Worm (Caenorhabditis elegans) whole organism, young adult: ENCODE data around the gene lido-16.
A peak's percentile ranks its signal among the peaks of the same experiment; 100 is the strongest.

Source experiments
- B0019.2 ChIP-seq: fragments of 200-800 bp; sonication (Bioruptor generic); conservative IDR thresholded peaks from 2 replicates; pipeline ENCODE4 v1.3.6; 2022; ENCODE audit warnings: missing genetic modification reagents, missing genetic modification characterization, missing compliant biosample characterization
- D2030.7 ChIP-seq: fragments of 200-800 bp; sonication (Bioruptor generic); IDR thresholded peaks from 2 replicates; pipeline ENCODE4 v1.3.6; 2022; ENCODE audit warnings: missing genetic modification reagents, missing genetic modification characterization, missing compliant biosample characterization
- F33H1.4 ChIP-seq: fragments of 200-800 bp; sonication (Bioruptor generic); IDR thresholded peaks from 2 replicates; pipeline ENCODE4 v1.3.6; 2022; ENCODE audit warnings: missing genetic modification reagents, missing genetic modification characterization, missing compliant biosample characterization
- F39B2.1 ChIP-seq: fragments of 200-800 bp; sonication (Bioruptor generic); IDR thresholded peaks from 2 replicates; pipeline ENCODE4 v1.3.6; 2022; ENCODE audit warnings: missing genetic modification reagents, missing genetic modification characterization, missing compliant biosample characterization
- F49E8.2 ChIP-seq: sonication (generic microtip); optimal IDR thresholded peaks from 3 replicates; lab custom pipeline; 2017; ENCODE audit warnings: missing genetic modification characterization, mild to moderate bottlenecking, missing compliant biosample characterization, antibody characterized with exemption, moderate library complexity; ENCODE audit not compliant: insufficient read depth
- F52B5.7 ChIP-seq: sonication (generic microtip); optimal IDR thresholded peaks from 2 replicates; lab custom pipeline; 2016; ENCODE audit warnings: mild to moderate bottlenecking, missing genetic modification characterization, missing compliant biosample characterization
- F57A8.1 ChIP-seq: fragments of 200-800 bp; sonication (Bioruptor generic); optimal IDR thresholded peaks from 2 replicates; lab custom pipeline; 2018; ENCODE audit warnings: mild to moderate bottlenecking, missing genetic modification characterization, moderate library complexity, missing compliant biosample characterization
- K11D2.4 ChIP-seq: fragments of 200-800 bp; sonication (Bioruptor generic); IDR thresholded peaks from 2 replicates; pipeline ENCODE4 v1.3.6; 2022; ENCODE audit warnings: missing genetic modification reagents, missing genetic modification characterization, missing compliant biosample characterization
- T07F8.4 ChIP-seq: sonication (generic microtip); optimal IDR thresholded peaks from 2 replicates; lab custom pipeline; 2016; ENCODE audit warnings: mild to moderate bottlenecking, missing genetic modification characterization, moderate library complexity, missing compliant biosample characterization
- Y53F4B.3 ChIP-seq: fragments of 200-800 bp; sonication (Bioruptor generic); IDR thresholded peaks from 2 replicates; pipeline ENCODE4 v1.3.6; 2022; ENCODE audit warnings: missing genetic modification reagents, missing genetic modification characterization, missing compliant biosample characterization
- atf-7 ChIP-seq: sonication (generic microtip); optimal IDR thresholded peaks from 2 replicates; lab custom pipeline; 2017; ENCODE audit warnings: mild to moderate bottlenecking, missing genetic modification characterization, missing compliant biosample characterization
- attf-6 ChIP-seq: fragments of 200-800 bp; sonication (Bioruptor generic); IDR thresholded peaks from 2 replicates; pipeline ENCODE4 v1.3.6; 2022; ENCODE audit warnings: missing genetic modification reagents, missing genetic modification characterization, missing compliant biosample characterization
- bed-1 ChIP-seq: fragments of 200-800 bp; sonication (Bioruptor generic); IDR thresholded peaks from 2 replicates; pipeline ENCODE4 v1.3.6; 2022; ENCODE audit warnings: missing genetic modification reagents, missing genetic modification characterization, missing compliant biosample characterization
- cebp-1 ChIP-seq, 2 experiments: fragments of 200-800 bp in 1 of 2; sonication (Bioruptor generic) in 1 of 2; sonication (generic microtip) in 1 of 2; IDR thresholded peaks in 1 of 2; optimal IDR thresholded peaks in 1 of 2; 2 replicates each; pipeline versions ENCODE4 v1.3.6 to Lab custom; 2017 to 2022; ENCODE audit warnings: missing compliant biosample characterization in 2 of 2, missing genetic modification characterization in 2 of 2, mild to moderate bottlenecking in 1 of 2, missing genetic modification reagents in 1 of 2, moderate library complexity in 1 of 2
- cebp-2 ChIP-seq: fragments of 200-800 bp; sonication (Bioruptor generic); IDR thresholded peaks from 2 replicates; pipeline ENCODE4 v1.3.6; 2022; ENCODE audit warnings: missing genetic modification characterization, missing compliant biosample characterization
- ceh-27 ChIP-seq: fragments of 200-800 bp; sonication (Bioruptor generic); optimal IDR thresholded peaks from 2 replicates; lab custom pipeline; 2018; ENCODE audit warnings: mild to moderate bottlenecking, missing genetic modification characterization, moderate library complexity, missing compliant biosample characterization
- ceh-91 ChIP-seq: fragments of 200-800 bp; sonication (Bioruptor generic); IDR thresholded peaks from 2 replicates; pipeline ENCODE4 v1.3.6; 2022; ENCODE audit warnings: missing genetic modification reagents, missing genetic modification characterization, missing compliant biosample characterization
- die-1 ChIP-seq: sonication (generic microtip); optimal IDR thresholded peaks from 2 replicates; lab custom pipeline; 2016; ENCODE audit warnings: missing genotype, mild to moderate bottlenecking, missing genetic modification characterization, missing compliant biosample characterization
- dox-1 ChIP-seq: fragments of 200-800 bp; sonication (Bioruptor generic); IDR thresholded peaks from 2 replicates; pipeline ENCODE4 v1.3.6; 2022; ENCODE audit warnings: missing genetic modification reagents, missing genetic modification characterization, missing compliant biosample characterization
- dpl-1 ChIP-seq: fragments of 150-350 bp; optimal IDR thresholded peaks from 2 replicates; lab custom pipeline; 2014; ENCODE audit warnings: missing biosample characterization, missing genetic modification reagents, missing genetic modification characterization
- egl-18 ChIP-seq: fragments of 200-800 bp; sonication (Bioruptor generic); IDR thresholded peaks from 2 replicates; pipeline ENCODE4 v1.3.6; 2022; ENCODE audit warnings: missing genetic modification reagents, missing genetic modification characterization, missing compliant biosample characterization
- ekl-4 ChIP-seq: fragments of 200-800 bp; sonication (Bioruptor generic); IDR thresholded peaks from 2 replicates; pipeline ENCODE4 v1.3.6; 2022; ENCODE audit warnings: missing genetic modification reagents, missing genetic modification characterization, missing compliant biosample characterization
- hlh-26 ChIP-seq: fragments of 200-800 bp; sonication (Bioruptor generic); conservative IDR thresholded peaks from 2 replicates; pipeline ENCODE4 v1.3.6; 2022; ENCODE audit warnings: missing genetic modification reagents, missing genetic modification characterization, missing compliant biosample characterization
- hrde-1 ChIP-seq: sonication (generic microtip); optimal IDR thresholded peaks from 2 replicates; lab custom pipeline; 2016; ENCODE audit warnings: missing genetic modification characterization, mild to moderate bottlenecking, missing compliant biosample characterization, moderate library complexity, missing genotype, missing genetic modification reagents, borderline replicate concordance
- lin-35 ChIP-seq, 3 experiments: fragments of 150-350 bp in 2 of 3; sonication (generic microtip) in 1 of 3; optimal IDR thresholded peaks; 2 replicates each; lab custom pipeline; 2014 to 2018; ENCODE audit warnings: missing biosample characterization in 3 of 3, missing genetic modification characterization in 3 of 3, missing genetic modification reagents in 3 of 3
- lin-54 ChIP-seq: fragments of 200-800 bp; sonication (Bioruptor generic); optimal IDR thresholded peaks from 2 replicates; lab custom pipeline; 2018; ENCODE audit warnings: mild to moderate bottlenecking, missing genetic modification characterization, missing compliant biosample characterization
- madf-10 ChIP-seq: sonication (generic microtip); optimal IDR thresholded peaks from 2 replicates; lab custom pipeline; 2016; ENCODE audit warnings: mild to moderate bottlenecking, missing genetic modification characterization, missing compliant biosample characterization
- madf-3 ChIP-seq: fragments of 200-800 bp; sonication (Bioruptor generic); IDR thresholded peaks from 2 replicates; pipeline ENCODE4 v1.3.6; 2022; ENCODE audit warnings: missing genetic modification reagents, missing genetic modification characterization, missing compliant biosample characterization
- madf-8 ChIP-seq: fragments of 200-800 bp; sonication (Bioruptor generic); conservative IDR thresholded peaks from 2 replicates; pipeline ENCODE4 v1.3.6; 2022; ENCODE audit warnings: missing genetic modification reagents, missing genetic modification characterization, missing compliant biosample characterization
- nfya-2 ChIP-seq: fragments of 200-800 bp; sonication (Bioruptor generic); IDR thresholded peaks from 2 replicates; pipeline ENCODE4 v1.3.6; 2022; ENCODE audit warnings: missing genetic modification reagents, missing genetic modification characterization, missing compliant biosample characterization
- nfyb-1 ChIP-seq: fragments of 200-800 bp; sonication (Bioruptor generic); IDR thresholded peaks from 2 replicates; pipeline ENCODE4 v1.3.6; 2022; ENCODE audit warnings: missing genetic modification reagents, missing genetic modification characterization, missing compliant biosample characterization
- nhr-27 ChIP-seq: fragments of 200-800 bp; sonication (Bioruptor generic); optimal IDR thresholded peaks from 2 replicates; lab custom pipeline; 2018; ENCODE audit warnings: mild to moderate bottlenecking, missing genetic modification characterization, moderate library complexity, missing compliant biosample characterization
- pbrm-1 ChIP-seq: fragments of 200-800 bp; sonication (Bioruptor generic); IDR thresholded peaks from 2 replicates; pipeline ENCODE4 v1.3.6; 2022; ENCODE audit warnings: missing genetic modification reagents, missing genetic modification characterization, missing compliant biosample characterization
- rcor-1 ChIP-seq: fragments of 200-800 bp; sonication (Bioruptor generic); IDR thresholded peaks from 2 replicates; pipeline ENCODE4 v1.3.6; 2022; ENCODE audit warnings: missing genetic modification reagents, missing genetic modification characterization, missing compliant biosample characterization
- snpc-1.3 ChIP-seq: sonication (generic microtip); optimal IDR thresholded peaks from 2 replicates; lab custom pipeline; 2017; ENCODE audit warnings: missing genetic modification characterization, mild to moderate bottlenecking, missing compliant biosample characterization, antibody characterized with exemption, moderate library complexity, missing genotype, missing genetic modification reagents; ENCODE audit not compliant: insufficient read depth
- snpc-4 ChIP-seq, 5 experiments: fragments of 150-350 bp in 1 of 5; sonication (generic microtip) in 4 of 5; optimal IDR thresholded peaks; 2 replicates each; lab custom pipeline; 2014 to 2018; ENCODE audit warnings: missing genetic modification characterization in 5 of 5, missing biosample characterization in 3 of 5, antibody characterized with exemption in 2 of 5, mild to moderate bottlenecking in 2 of 5, missing compliant biosample characterization in 2 of 5, missing genotype in 2 of 5, moderate library complexity in 2 of 5, missing genetic modification reagents in 1 of 5
- zim-3 ChIP-seq: sonication (generic microtip); optimal IDR thresholded peaks from 2 replicates; lab custom pipeline; 2017; ENCODE audit warnings: mild to moderate bottlenecking, missing genetic modification characterization, moderate library complexity, missing compliant biosample characterization
- ztf-18 ChIP-seq: sonication (generic microtip); optimal IDR thresholded peaks from 2 replicates; lab custom pipeline; 2016; ENCODE audit warnings: missing genotype, mild to moderate bottlenecking, missing genetic modification characterization, missing compliant biosample characterization
- ztf-22 ChIP-seq: fragments of 200-800 bp; sonication (Bioruptor generic); optimal IDR thresholded peaks from 2 replicates; lab custom pipeline; 2018; ENCODE audit warnings: mild to moderate bottlenecking, missing genetic modification characterization, moderate library complexity, missing compliant biosample characterization
- ztf-26 ChIP-seq: sonication (generic microtip); optimal IDR thresholded peaks from 2 replicates; lab custom pipeline; 2017; ENCODE audit warnings: missing genetic modification characterization, missing compliant biosample characterization

lido-16 gene

ce11 chrII:6493709-6494326 lies 9.0 kb upstream of the lido-16 start (continued):
- TF ChIP-seq ztf-26 (tag; lab: Kevin White, UChicago) (no peak), hlh-26 (GFP tag; lab: Robert Waterston, UW) (no peak), lin-54 (peak; percentile 1)

ce11 chrII:6493139-6493538 lies 8.4 kb upstream of the lido-16 start:
- TF ChIP-seq zim-3 (tag; lab: Kevin White, UChicago) (no peak), attf-6 (no peak), egl-18 (GFP tag; lab: Robert Waterston, UW) (0 out of 2 replicates have a peak, but pooled peaks have one; percentile 7), hrde-1 (tag; lab: Kevin White, UChicago) (no peak)

ce11 chrII:6491817-6492452 lies 7.2 kb upstream of the lido-16 start, which contains the start of the genes T28D9.11 and T28D9.1:
Gene T28D9.11 (minus strand): TSS chrII:6491993.
Gene T28D9.1 (plus strand): TSS chrII:6492402.
- TF ChIP-seq F49E8.2 (tag; lab: Kevin White, UChicago) (no peak), F33H1.4 (GFP tag; lab: Robert Waterston, UW) (peak; percentile 49), rcor-1 (GFP tag; lab: Robert Waterston, UW) (peak; percentile 60), bed-1 (GFP tag; lab: Robert Waterston, UW) (no peak), K11D2.4 (GFP tag; lab: Robert Waterston, UW) (peak; percentile 46; the same call in 1 of the 2 replicates), nhr-27 (no peak), egl-18 (GFP tag; lab: Robert Waterston, UW) (0 out of 2 replicates have a peak, but pooled peaks have one; percentile 40), pbrm-1 (GFP tag; lab: Robert Waterston, UW) (0 out of 2 replicates have a peak, but pooled peaks have one; percentile 25), cebp-1 (GFP tag; IDR thresholded peaks at IDR 0.05; lab: Robert Waterston, UW) (no peak; the same call in 1 of the 2 replicates), cebp-1 (tag; optimal IDR thresholded peaks at IDR 0.05; lab: Kevin White, UChicago) (peak; percentile 57), Y53F4B.3 (GFP tag; lab: Robert Waterston, UW) (no peak), lin-35 (GFP tag; optimal IDR thresholded peaks at IDR 0.05; lab: Kevin White, UChicago) (peak in 1 of 3 experiments; percentile 45), ekl-4 (GFP tag; lab: Robert Waterston, UW) (0 out of 2 replicates have a peak, but pooled peaks have one; percentile 35), nfyb-1 (GFP tag; lab: Robert Waterston, UW) (peak; percentile 34; the same call in 1 of the 2 replicates), F39B2.1 (GFP tag; lab: Robert Waterston, UW) (no peak), dox-1 (GFP tag; lab: Robert Waterston, UW) (peak; percentile 66), madf-3 (no peak), snpc-4 (GFP tag; optimal IDR thresholded peaks at IDR 0.05; lab: Kevin White, UChicago) (peak; percentile 83), snpc-4 (tag; optimal IDR thresholded peaks at IDR 0.05; lab: Kevin White, UChicago) (peak; percentile 76 to 91 (median 84)), madf-8 (GFP tag; lab: Robert Waterston, UW) (peak; percentile 23; the same call in 1 of the 2 replicates), F57A8.1 (GFP tag; lab: Kevin White, UChicago) (no peak), die-1 (tag; lab: Kevin White, UChicago) (peak; percentile 2), B0019.2 (GFP tag; lab: Robert Waterston, UW) (no peak), ztf-18 (tag; lab: Kevin White, UChicago) (peak; percentile 6), T07F8.4 (tag; lab: Kevin White, UChicago) (no peak), atf-7 (tag; lab: Kevin White, UChicago) (no peak), hrde-1 (tag; lab: Kevin White, UChicago) (no peak), D2030.7 (GFP tag; lab: Robert Waterston, UW) (no peak; the same call in none of the 2 replicates), F52B5.7 (peak; percentile 11), snpc-1.3 (no peak), ceh-27 (GFP tag; lab: Kevin White, UChicago) (peak; percentile 71), cebp-2 (GFP tag; lab: Robert Waterston, UW) (no peak), ztf-22 (GFP tag; lab: Kevin White, UChicago) (peak; percentile 43), nfya-2 (GFP tag; lab: Robert Waterston, UW) (no peak), madf-10 (peak; percentile 28), dpl-1 (GFP tag; lab: Kevin White, UChicago) (no peak), ceh-91 (GFP tag; lab: Robert Waterston, UW) (0 out of 2 replicates have a peak, but pooled peaks have one; percentile 25)
